Worm (Caenorhabditis elegans): ENCODE data around the gene lbp-7.

ce11 chrV:13908916-13909176, 29.5 kb downstream of the lbp-7 start, which contains the start of gene C06B3.6:
- TF ChIP-seq ama-1 (optimal IDR thresholded peaks at IDR 0.05) (no peak), flt-1 (GFP tag; IDR thresholded peaks at IDR 0.05) (no peak), hmg-4 (GFP tag; optimal IDR thresholded peaks at IDR 0.05) (no peak), ceh-36 (tag; optimal IDR thresholded peaks at IDR 0.05) (no peak), scrt-1 (GFP tag; IDR thresholded peaks at IDR 0.05) (no peak), hnd-1 (tag; optimal IDR thresholded peaks at IDR 0.05) (no peak), pes-1 (GFP tag; IDR thresholded peaks at IDR 0.05) (no peak), tbx-11 (GFP tag; IDR thresholded peaks at IDR 0.05) (no peak), F13C5.2 (tag; optimal IDR thresholded peaks at IDR 0.05) (no peak), sea-1 (GFP tag; conservative IDR thresholded peaks at IDR 0.05) (no peak), aly-1 (tag; optimal IDR thresholded peaks at IDR 0.05) (no peak), ceh-13 (GFP tag; optimal IDR thresholded peaks at IDR 0.05) (no peak), tra-4 (tag; optimal IDR thresholded peaks at IDR 0.05) (no peak)

Measured in whole organism, early embryonic.